Fruit fly (Drosophila melanogaster) whole organism, pupa: ENCODE measurements around the gene CG7271.

Source experiments
- CG10348 ChIP-seq: fragments of 200-800 bp; sonication (Bioruptor generic); IDR thresholded peaks from 2 replicates; pipeline ENCODE4 v1.3.6; 2022; ENCODE audit warnings: missing biosample characterization, missing genetic modification characterization
- CG12605 ChIP-seq: fragments of 200-800 bp; sonication (Bioruptor generic); IDR thresholded peaks from 2 replicates; pipeline ENCODE4 v1.3.6; 2022; ENCODE audit warnings: missing biosample characterization, missing genetic modification characterization
- CG13204 ChIP-seq: fragments of 200-800 bp; sonication (Bioruptor generic); optimal IDR thresholded peaks from 2 replicates; lab custom pipeline; 2018; ENCODE audit warnings: missing biosample characterization, mild to moderate bottlenecking, missing genetic modification characterization, moderate library complexity
- CG14655 ChIP-seq: fragments of 200-800 bp; sonication (Bioruptor generic); optimal IDR thresholded peaks from 3 replicates; lab custom pipeline; 2017; ENCODE audit warnings: mild to moderate bottlenecking, missing biosample characterization, missing genetic modification reagents, missing genetic modification characterization
- CG15710 ChIP-seq: fragments of 200-800 bp; sonication (Bioruptor generic); optimal IDR thresholded peaks from 2 replicates; lab custom pipeline; 2018; ENCODE audit warnings: missing biosample characterization, mild to moderate bottlenecking, missing genetic modification characterization, moderate library complexity
- CG17806 ChIP-seq: fragments of 200-800 bp; sonication (Bioruptor generic); optimal IDR thresholded peaks from 2 replicates; lab custom pipeline; 2018; ENCODE audit warnings: missing biosample characterization, mild to moderate bottlenecking, missing genetic modification characterization, moderate library complexity
- CG32121 ChIP-seq: fragments of 200-800 bp; sonication (Bioruptor generic); IDR thresholded peaks from 2 replicates; pipeline ENCODE4 v1.3.6; 2022; ENCODE audit warnings: missing biosample characterization, missing genetic modification characterization
- CG34367 ChIP-seq: fragments of 200-800 bp; sonication (Bioruptor generic); optimal IDR thresholded peaks from 2 replicates; lab custom pipeline; 2018; ENCODE audit warnings: missing biosample characterization, mild to moderate bottlenecking, missing genetic modification characterization
- CG4496 ChIP-seq: fragments of 200-800 bp; sonication (Bioruptor generic); IDR thresholded peaks from 3 replicates; pipeline ENCODE4 v1.3.6; 2022; ENCODE audit warnings: missing biosample characterization, missing genetic modification characterization
- CG8159 ChIP-seq: fragments of 200-800 bp; sonication (Bioruptor generic); optimal IDR thresholded peaks from 3 replicates; lab custom pipeline; 2018; ENCODE audit warnings: missing biosample characterization, mild to moderate bottlenecking, missing genetic modification characterization, moderate library complexity
- CG8301 ChIP-seq: fragments of 200-800 bp; sonication (Bioruptor generic); optimal IDR thresholded peaks from 2 replicates; lab custom pipeline; 2018; ENCODE audit warnings: missing biosample characterization, mild to moderate bottlenecking, missing genetic modification characterization
- CG9948 ChIP-seq: fragments of 200-800 bp; sonication (Bioruptor generic); optimal IDR thresholded peaks from 2 replicates; lab custom pipeline; 2018; ENCODE audit warnings: missing biosample characterization, mild to moderate bottlenecking, missing genetic modification characterization, moderate library complexity
- D1 ChIP-seq: fragments of 200-800 bp; sonication (Bioruptor generic); optimal IDR thresholded peaks from 2 replicates; lab custom pipeline; 2018; ENCODE audit warnings: missing biosample characterization, mild to moderate bottlenecking, missing genetic modification characterization, moderate library complexity
- EcR ChIP-seq: fragments of 200-800 bp; sonication (Bioruptor generic); optimal IDR thresholded peaks from 3 replicates; lab custom pipeline; 2019; ENCODE audit warnings: missing biosample characterization, missing genetic modification characterization, mild to moderate bottlenecking, moderate library complexity, missing genetic modification reagents
- Ets98B ChIP-seq: fragments of 200-800 bp; sonication (Bioruptor generic); IDR thresholded peaks from 2 replicates; pipeline ENCODE4 v1.3.6; 2022; ENCODE audit warnings: missing biosample characterization, missing genetic modification characterization
- Pif1A ChIP-seq: fragments of 200-800 bp; sonication (Bioruptor generic); optimal IDR thresholded peaks from 3 replicates; lab custom pipeline; 2016; ENCODE audit warnings: missing biosample characterization, missing genetic modification characterization
- Pif1B ChIP-seq: fragments of 200-800 bp; sonication (Bioruptor generic); optimal IDR thresholded peaks from 3 replicates; lab custom pipeline; 2016; ENCODE audit warnings: missing biosample characterization, missing genetic modification characterization
- Snoo ChIP-seq: fragments of 200-800 bp; sonication (Bioruptor generic); optimal IDR thresholded peaks from 3 replicates; lab custom pipeline; 2017; ENCODE audit warnings: missing biosample characterization, mild to moderate bottlenecking, missing genetic modification characterization, inconsistent platforms
- fd96Ca ChIP-seq: fragments of 200-800 bp; sonication (Bioruptor generic); IDR thresholded peaks from 3 replicates; pipeline ENCODE4 v1.3.6; 2022; ENCODE audit warnings: missing biosample characterization, missing genetic modification characterization
- gl ChIP-seq: fragments of 200-800 bp; sonication (Bioruptor generic); optimal IDR thresholded peaks from 2 replicates; lab custom pipeline; 2018; ENCODE audit warnings: missing biosample characterization, mild to moderate bottlenecking, missing genetic modification characterization
- rn ChIP-seq: fragments of 200-800 bp; sonication (Bioruptor generic); IDR thresholded peaks from 2 replicates; pipeline ENCODE4 v1.3.6; 2022; ENCODE audit warnings: missing biosample characterization, missing genetic modification characterization

Gene CG7271

dm6 chr3L:18625786-18626185, 37.2 kb downstream of the CG7271 start, which contains the start of gene MYPT-75D:
Gene MYPT-75D, plus strand, starts transcription at chr3L:18625959.
- no peak for TF ChIP-seq D1
- no peak for TF ChIP-seq Snoo (tag; lab: Kevin White, UChicago)
- TF ChIP-seq rn = no peak
- TF ChIP-seq CG12605 = peak; percentile 22; the same call in 1 of the 2 replicates
- TF ChIP-seq CG8159 (tag; lab: Kevin White, UChicago) = no peak
- TF ChIP-seq Pif1B (GFP tag; lab: Kevin White, UChicago) = no peak
- no peak for TF ChIP-seq CG14655 (GFP tag; lab: Kevin White, UChicago)
- no peak for TF ChIP-seq CG32121 (GFP tag; lab: Robert Waterston, UW)
- no peak for TF ChIP-seq gl
- no peak for TF ChIP-seq CG13204
- peak; percentile 3 for TF ChIP-seq EcR
- no peak for TF ChIP-seq CG15710 (tag; lab: Kevin White, UChicago)
- TF ChIP-seq CG8301 = no peak
- TF ChIP-seq fd96Ca (GFP tag; lab: Robert Waterston, UW) = no peak
- no peak for TF ChIP-seq CG9948 (tag; lab: Kevin White, UChicago)
- no peak for TF ChIP-seq CG34367 (tag; lab: Kevin White, UChicago)
- TF ChIP-seq Pif1A (GFP tag; lab: Kevin White, UChicago) = no peak
- TF ChIP-seq CG10348 = no peak
- TF ChIP-seq CG4496 (GFP tag; lab: Robert Waterston, UW) = no peak
- peak; percentile 9; the same call in 1 of the 2 replicates for TF ChIP-seq Ets98B (GFP tag; lab: Robert Waterston, UW)
- TF ChIP-seq CG17806 = no peak
- TF ChIP-seq, all 21 proteins: peak for 3

dm6 chr3L:18626451-18627079, 38.0 kb downstream of the CG7271 start:
- TF ChIP-seq fd96Ca (GFP tag; lab: Robert Waterston, UW) = peak; percentile 61; the same call in 1 of the 3 replicates
- TF ChIP-seq rn = 0 out of 2 replicates have a peak, but pooled peaks have one; percentile 7
- peak; percentile 49 for TF ChIP-seq Pif1A (GFP tag; lab: Kevin White, UChicago)
- peak; percentile 72 for TF ChIP-seq CG32121 (GFP tag; lab: Robert Waterston, UW)
- TF ChIP-seq CG10348 = no peak
- peak; percentile 55 for TF ChIP-seq Ets98B (GFP tag; lab: Robert Waterston, UW)
- peak; percentile 2 for TF ChIP-seq CG9948 (tag; lab: Kevin White, UChicago)
- TF ChIP-seq CG15710 (tag; lab: Kevin White, UChicago) = no peak
- TF ChIP-seq CG14655 (GFP tag; lab: Kevin White, UChicago) = peak; percentile 44
- TF ChIP-seq CG17806 = no peak
- no peak for TF ChIP-seq Pif1B (GFP tag; lab: Kevin White, UChicago)
- TF ChIP-seq CG8159 (tag; lab: Kevin White, UChicago) = no peak
- TF ChIP-seq D1 = no peak
- no peak for TF ChIP-seq gl
- TF ChIP-seq CG13204 = no peak
- TF ChIP-seq CG4496 (GFP tag; lab: Robert Waterston, UW) = peak; percentile 66; the same call in 1 of the 3 replicates
- peak; percentile 42 for TF ChIP-seq CG8301
- no peak for TF ChIP-seq CG34367 (tag; lab: Kevin White, UChicago)
- TF ChIP-seq EcR = no peak
- peak; percentile 30; the same call in 1 of the 2 replicates for TF ChIP-seq CG12605
- no peak for TF ChIP-seq Snoo (tag; lab: Kevin White, UChicago)
- TF ChIP-seq, all 21 proteins: peak for 10

DNA sequence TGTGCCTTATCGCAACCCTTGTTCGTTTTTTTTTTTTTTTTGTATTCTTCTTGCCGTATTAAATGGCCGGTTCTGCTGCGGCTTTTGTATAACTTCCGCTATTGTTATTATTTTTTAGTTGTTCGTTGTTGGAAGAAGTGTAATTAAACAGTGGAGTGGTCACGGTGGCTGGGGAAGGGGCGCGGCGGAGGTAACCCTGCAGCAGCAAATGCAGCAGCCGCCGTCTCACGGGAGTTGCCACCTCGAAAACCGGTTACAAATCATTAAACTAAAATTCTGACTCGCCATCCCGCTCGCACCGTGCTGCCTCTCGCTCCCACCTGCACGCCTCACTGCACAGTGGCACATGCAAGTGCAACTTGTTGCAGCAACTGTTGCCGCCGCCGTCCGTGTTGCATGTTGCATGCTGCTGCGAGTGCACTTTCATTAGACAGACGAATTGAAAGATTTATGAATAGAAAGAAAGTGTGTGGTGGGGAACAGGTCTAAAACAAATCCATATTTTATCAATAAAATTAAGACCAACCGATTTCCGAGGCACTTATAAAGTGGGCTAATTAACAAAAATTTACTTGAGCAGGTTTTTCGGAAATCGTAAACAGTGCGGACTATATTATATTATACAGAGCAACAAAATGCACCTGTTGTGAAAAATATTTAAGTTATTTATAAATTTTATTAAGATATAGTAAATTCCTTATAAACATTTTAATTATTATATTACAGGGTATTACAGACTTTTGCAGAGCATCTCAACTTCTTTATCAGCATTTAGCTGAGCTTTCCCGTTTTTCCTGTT, 39.3 kb downstream of the CG7271 start:
- TF ChIP-seq CG4496 (GFP tag; lab: Robert Waterston, UW) (no peak; the same call in 2 of the 3 replicates), CG14655 (GFP tag; lab: Kevin White, UChicago) (peak; percentile 73), CG8301 (peak; percentile 66), CG12605 (peak; percentile 13; the same call in 1 of the 2 replicates), CG13204 (peak; percentile 58), Ets98B (GFP tag; lab: Robert Waterston, UW) (no peak)
- TF ChIP-seq, all 21 proteins: peak for 4

DNA sequence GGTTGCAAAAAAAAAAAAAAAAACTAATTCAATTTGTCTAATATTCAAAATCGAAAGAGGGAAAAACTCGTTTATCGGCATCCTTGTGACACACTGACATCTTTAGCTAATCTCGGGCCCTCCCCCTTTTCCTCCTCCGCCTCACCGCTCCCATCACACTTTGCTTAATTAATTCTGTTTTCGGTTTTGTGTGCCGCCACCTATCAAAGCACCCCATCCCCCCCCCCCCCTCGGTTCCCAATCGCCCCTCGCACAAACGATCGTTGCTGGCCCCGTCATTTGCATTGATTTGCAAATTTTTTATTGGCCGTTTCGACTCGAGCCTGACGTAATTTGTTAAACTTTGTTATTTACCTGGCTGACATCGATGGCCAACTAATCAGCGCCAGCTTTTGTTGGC, 39.9 kb downstream of the CG7271 start:
- no peak for TF ChIP-seq CG9948 (tag; lab: Kevin White, UChicago)
- TF ChIP-seq, all 21 proteins: peak for 0

- TF ChIP-seq CG14655 (GFP tag; lab: Kevin White, UChicago) = no peak
These were observed 41.3 kb downstream of the CG7271 start for dm6 chr3L:18629874-18630273.

DNA sequence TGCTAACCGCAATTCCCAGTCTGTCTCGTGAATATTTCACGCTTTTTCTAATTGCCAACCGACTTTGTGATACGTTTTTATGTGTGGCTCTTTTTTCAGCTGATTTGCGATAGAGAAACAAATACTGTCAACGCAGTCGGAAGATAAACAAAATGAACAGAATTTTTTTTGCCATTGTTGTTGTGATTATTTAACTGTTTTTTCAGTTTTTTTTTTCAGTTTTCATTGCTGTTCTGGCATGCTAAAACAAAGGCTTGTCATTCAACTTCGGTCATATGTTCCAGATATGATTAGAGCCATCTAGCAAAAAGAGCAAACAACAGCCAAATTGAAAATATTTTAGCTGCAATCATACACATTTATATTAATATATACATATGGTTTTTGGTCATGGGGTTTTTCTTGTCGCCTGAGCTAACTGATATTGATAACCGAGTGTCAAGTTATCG, 43.7 kb downstream of the CG7271 start:
- TF ChIP-seq Pif1B (GFP tag; lab: Kevin White, UChicago) = no peak
- no peak for TF ChIP-seq CG12605
- no peak for TF ChIP-seq rn
- no peak for TF ChIP-seq CG17806
- TF ChIP-seq CG9948 (tag; lab: Kevin White, UChicago) = no peak
- no peak for TF ChIP-seq CG32121 (GFP tag; lab: Robert Waterston, UW)
- no peak for TF ChIP-seq CG34367 (tag; lab: Kevin White, UChicago)
- no peak for TF ChIP-seq Pif1A (GFP tag; lab: Kevin White, UChicago)
- no peak for TF ChIP-seq CG15710 (tag; lab: Kevin White, UChicago)
- no peak for TF ChIP-seq CG4496 (GFP tag; lab: Robert Waterston, UW)
- no peak for TF ChIP-seq Snoo (tag; lab: Kevin White, UChicago)
